Fruit fly (Drosophila melanogaster) whole organism, embryonic: ENCODE data around the gene alpha-Man-Ia.
A peak's percentile ranks its signal among the peaks of the same experiment; 100 is the strongest.

Experiments
- Blimp-1 ChIP-seq: fragments of 200-800 bp; sonication (Bioruptor generic); optimal IDR thresholded peaks from 3 replicates; lab custom pipeline; 2018; ENCODE audit warnings: missing biosample characterization, missing genetic modification characterization, mild to moderate bottlenecking, moderate library complexity, missing genetic modification reagents
- CG11695 ChIP-seq: fragments of 200-800 bp; sonication (Bioruptor generic); IDR thresholded peaks from 3 replicates; pipeline ENCODE4 v1.3.6; 2022; ENCODE audit warnings: missing biosample characterization, missing genetic modification characterization
- CG12104 ChIP-seq: fragments of 200-800 bp; sonication (Bioruptor generic); optimal IDR thresholded peaks from 3 replicates; lab custom pipeline; 2016; ENCODE audit warnings: missing biosample characterization, missing genetic modification characterization
- CG14014 ChIP-seq: fragments of 200-800 bp; sonication (Bioruptor generic); IDR thresholded peaks from 2 replicates; pipeline ENCODE4 v1.3.6; 2022; ENCODE audit warnings: missing biosample characterization, missing genetic modification characterization
- CG15269 ChIP-seq: fragments of 200-800 bp; sonication (Bioruptor generic); optimal IDR thresholded peaks from 2 replicates; lab custom pipeline; 2018; ENCODE audit warnings: missing biosample characterization, mild to moderate bottlenecking, missing genetic modification characterization, moderate library complexity
- CG15479 ChIP-seq: fragments of 200-800 bp; sonication (Bioruptor generic); optimal IDR thresholded peaks from 3 replicates; lab custom pipeline; 2019; ENCODE audit warnings: missing biosample characterization, mild to moderate bottlenecking, missing genetic modification characterization, moderate library complexity
- CG16863 ChIP-seq: fragments of 200-800 bp; sonication (Bioruptor generic); optimal IDR thresholded peaks from 3 replicates; lab custom pipeline; 2016; ENCODE audit warnings: missing biosample characterization, missing genetic modification characterization
- CG17186 ChIP-seq: fragments of 200-800 bp; sonication (Bioruptor generic); optimal IDR thresholded peaks from 3 replicates; lab custom pipeline; 2017; ENCODE audit warnings: missing biosample characterization, missing genetic modification reagents, missing genetic modification characterization
- CG31224 ChIP-seq: fragments of 200-800 bp; sonication (Bioruptor generic); IDR thresholded peaks from 2 replicates; pipeline ENCODE4 v1.3.6; 2022; ENCODE audit warnings: missing biosample characterization, missing genetic modification characterization
- CG3163 ChIP-seq: fragments of 200-800 bp; sonication (Bioruptor generic); optimal IDR thresholded peaks from 3 replicates; lab custom pipeline; 2016; ENCODE audit warnings: missing biosample characterization, missing genetic modification characterization
- CG3281 ChIP-seq: fragments of 200-800 bp; sonication (Bioruptor generic); optimal IDR thresholded peaks from 3 replicates; lab custom pipeline; 2017; ENCODE audit warnings: missing biosample characterization, mild to moderate bottlenecking, missing genetic modification characterization
- CG4282 ChIP-seq: fragments of 200-800 bp; sonication (Bioruptor generic); optimal IDR thresholded peaks from 2 replicates; lab custom pipeline; 2016; ENCODE audit warnings: missing biosample characterization, missing genetic modification characterization
- CG4328 ChIP-seq: fragments of 200-800 bp; sonication (Bioruptor generic); optimal IDR thresholded peaks from 3 replicates; lab custom pipeline; 2017; ENCODE audit warnings: missing biosample characterization, missing genetic modification reagents, missing genetic modification characterization
- CG7963 ChIP-seq: fragments of 200-800 bp; sonication (Bioruptor generic); IDR thresholded peaks from 3 replicates; pipeline ENCODE4 v1.3.6; 2022; ENCODE audit warnings: missing biosample characterization, missing genetic modification characterization; ENCODE audit not compliant: partially characterized antibody
- CG9727 ChIP-seq: fragments of 200-800 bp; sonication (Bioruptor generic); optimal IDR thresholded peaks from 3 replicates; lab custom pipeline; 2017; ENCODE audit warnings: missing biosample characterization, mild to moderate bottlenecking, missing genetic modification characterization
- CG9797 ChIP-seq: fragments of 200-800 bp; sonication (Bioruptor generic); optimal IDR thresholded peaks from 3 replicates; lab custom pipeline; 2018; ENCODE audit warnings: missing biosample characterization, mild to moderate bottlenecking, missing genetic modification characterization
- D ChIP-seq, 2 experiments: fragments of 200-800 bp in 1 of 2; fragments of >200 bp in 1 of 2; sonication (Bioruptor generic) in 1 of 2; optimal IDR thresholded peaks; 2 replicates in 1 of 2; 3 replicates in 1 of 2; lab custom pipeline; 2017; ENCODE audit warnings: mild to moderate bottlenecking in 1 of 2, missing biosample characterization in 1 of 2, missing genetic modification characterization in 1 of 2, missing genetic modification reagents in 1 of 2
- Ets97D ChIP-seq: fragments of 200-800 bp; sonication (Bioruptor generic); optimal IDR thresholded peaks from 3 replicates; lab custom pipeline; 2016; ENCODE audit warnings: missing biosample characterization, missing genetic modification characterization
- H15 ChIP-seq: fragments of 200-800 bp; sonication (Bioruptor generic); IDR thresholded peaks from 3 replicates; pipeline ENCODE4 v1.3.6; 2022; ENCODE audit warnings: missing biosample characterization, missing genetic modification characterization
- HLH3B ChIP-seq: fragments of 200-800 bp; sonication (Bioruptor generic); IDR thresholded peaks from 2 replicates; pipeline ENCODE4 v1.3.6; 2022; ENCODE audit warnings: missing biosample characterization, missing genetic modification characterization
- Hr51 ChIP-seq, 2 experiments: fragments of 200-800 bp; sonication (Bioruptor generic); optimal IDR thresholded peaks; 2 replicates in 1 of 2; 3 replicates in 1 of 2; lab custom pipeline; 2016 to 2018; ENCODE audit warnings: missing biosample characterization in 2 of 2, missing genetic modification characterization in 2 of 2, mild to moderate bottlenecking in 1 of 2, moderate library complexity in 1 of 2
- Med ChIP-seq: fragments of 200-800 bp; sonication (Bioruptor generic); peaks from one replicate; lab custom pipeline; 2016; ENCODE audit warnings: missing biosample characterization, missing genetic modification characterization, mild to moderate bottlenecking, inconsistent platforms, moderate library complexity
- Neu2 ChIP-seq: fragments of 200-800 bp; sonication (Bioruptor generic); optimal IDR thresholded peaks from 3 replicates; lab custom pipeline; 2016; ENCODE audit warnings: missing biosample characterization, missing genetic modification characterization, borderline replicate concordance
- Oli ChIP-seq: fragments of 200-800 bp; sonication (Bioruptor generic); optimal IDR thresholded peaks from 2 replicates; lab custom pipeline; 2018; ENCODE audit warnings: missing biosample characterization, mild to moderate bottlenecking, missing genetic modification characterization, moderate library complexity
- Ptx1 ChIP-seq: fragments of 200-800 bp; sonication (Bioruptor generic); IDR thresholded peaks from 2 replicates; pipeline ENCODE4 v1.3.6; 2022; ENCODE audit warnings: missing biosample characterization, missing genetic modification characterization
- Rx ChIP-seq: fragments of 200-800 bp; sonication (Bioruptor generic); IDR thresholded peaks from 2 replicates; pipeline ENCODE4 v1.3.6; 2022; ENCODE audit warnings: missing biosample characterization, missing genetic modification characterization
- Sox102F ChIP-seq: fragments of 200-800 bp; sonication (Bioruptor generic); optimal IDR thresholded peaks from 2 replicates; lab custom pipeline; 2018; ENCODE audit warnings: missing biosample characterization, mild to moderate bottlenecking, missing genetic modification characterization, moderate library complexity
- aop ChIP-seq: fragments of 200-800 bp; sonication (Bioruptor generic); IDR thresholded peaks from 2 replicates; pipeline ENCODE4 v1.3.6; 2022; ENCODE audit warnings: missing biosample characterization, missing genetic modification characterization
- az2 ChIP-seq: fragments of 200-800 bp; sonication (Bioruptor generic); optimal IDR thresholded peaks from 3 replicates; lab custom pipeline; 2016; ENCODE audit warnings: missing biosample characterization, missing genetic modification characterization
- bsh ChIP-seq, 2 experiments: fragments of 200-800 bp; sonication (Bioruptor generic); optimal IDR thresholded peaks; 2 replicates each; lab custom pipeline; 2017 to 2018; ENCODE audit warnings: mild to moderate bottlenecking in 2 of 2, missing biosample characterization in 2 of 2, missing genetic modification characterization in 2 of 2, moderate library complexity in 1 of 2
- chif ChIP-seq, 2 experiments: fragments of 200-800 bp; sonication (Bioruptor generic); optimal IDR thresholded peaks; 3 replicates each; lab custom pipeline; 2016; ENCODE audit warnings: missing biosample characterization in 2 of 2, missing genetic modification characterization in 2 of 2
- disco-r ChIP-seq: fragments of 200-800 bp; sonication (Bioruptor generic); optimal IDR thresholded peaks from 2 replicates; lab custom pipeline; 2016; ENCODE audit warnings: missing biosample characterization, missing genetic modification characterization
- dmrt11E ChIP-seq: fragments of 200-800 bp; sonication (Bioruptor generic); optimal IDR thresholded peaks from 3 replicates; lab custom pipeline; 2018; ENCODE audit warnings: missing biosample characterization, mild to moderate bottlenecking, missing genetic modification characterization, moderate library complexity
- emc ChIP-seq: fragments of 200-800 bp; sonication (Bioruptor generic); optimal IDR thresholded peaks from 2 replicates; lab custom pipeline; 2016; ENCODE audit warnings: missing biosample characterization, missing genetic modification characterization
- ewg ChIP-seq: fragments of 200-800 bp; sonication (Bioruptor generic); optimal IDR thresholded peaks from 3 replicates; lab custom pipeline; 2017; ENCODE audit warnings: mild to moderate bottlenecking, missing biosample characterization, missing genetic modification reagents, missing genetic modification characterization
- ham ChIP-seq: fragments of 200-800 bp; sonication (Bioruptor generic); IDR thresholded peaks from 2 replicates; pipeline ENCODE4 v1.3.6; 2022; ENCODE audit warnings: missing biosample characterization, missing genetic modification characterization
- hkb ChIP-seq, 2 experiments: fragments of 200-800 bp in 1 of 2; fragments of >200 bp in 1 of 2; sonication (Bioruptor generic) in 1 of 2; IDR thresholded peaks in 1 of 2; optimal IDR thresholded peaks in 1 of 2; 2 replicates each; pipeline versions ENCODE4 v1.3.6 to Lab custom; 2017 to 2022; ENCODE audit warnings: missing biosample characterization in 1 of 2, missing genetic modification characterization in 1 of 2
- jigr1 ChIP-seq: fragments of 200-800 bp; sonication (Bioruptor generic); IDR thresholded peaks from 3 replicates; pipeline ENCODE4 v1.3.6; 2022; ENCODE audit warnings: missing biosample characterization, missing genetic modification characterization
- lola ChIP-seq, 3 experiments: fragments of >200 bp in 2 of 3; fragments of 200-800 bp in 1 of 3; sonication (Bioruptor generic) in 1 of 3; optimal IDR thresholded peaks; 2 replicates each; lab custom pipeline; 2017 to 2019; ENCODE audit warnings: missing biosample characterization in 3 of 3, missing genetic modification characterization in 3 of 3, mild to moderate bottlenecking in 1 of 3, moderate library complexity in 1 of 3
- nerfin-2 ChIP-seq: fragments of 200-800 bp; sonication (Bioruptor generic); IDR thresholded peaks from 2 replicates; pipeline ENCODE4 v1.3.6; 2022; ENCODE audit warnings: missing biosample characterization, missing genetic modification characterization; ENCODE audit not compliant: partially characterized antibody
- org-1 ChIP-seq: fragments of 200-800 bp; sonication (Bioruptor generic); optimal IDR thresholded peaks from 2 replicates; lab custom pipeline; 2017; ENCODE audit warnings: missing biosample characterization, missing genetic modification characterization
- prd ChIP-seq, 3 experiments: fragments of >200 bp in 2 of 3; fragments of 200-800 bp in 1 of 3; sonication (Bioruptor generic) in 1 of 3; optimal IDR thresholded peaks in 2 of 3; IDR thresholded peaks in 1 of 3; 2 replicates in 2 of 3; 3 replicates in 1 of 3; pipeline versions ENCODE4 v1.3.6 to Lab custom; 2017 to 2022; ENCODE audit warnings: missing biosample characterization in 1 of 3, missing genetic modification characterization in 1 of 3
- ttk ChIP-seq: fragments of 200-800 bp; sonication (Bioruptor generic); IDR thresholded peaks from 2 replicates; pipeline ENCODE4 v2.1.2; 2022; ENCODE audit warnings: missing biosample characterization, missing genetic modification characterization

The alpha-Man-Ia gene

dm6 chrX:10364556-10365227 lies 38.9 kb upstream of the alpha-Man-Ia start (continued):
- TF ChIP-seq H15 (GFP tag; lab: Robert Waterston, UW) (0 out of 3 replicates have a peak, but pooled peaks have one; percentile 15), az2 (no peak), dmrt11E (tag; lab: Kevin White, UChicago) (peak; percentile 23), Blimp-1 (GFP tag; lab: Kevin White, UChicago) (peak; percentile 19), Med (GFP tag; lab: Kevin White, UChicago) (peak; percentile 34), Ets97D (no peak)

- TF ChIP-seq CG15479 (GFP tag; lab: Kevin White, UChicago), result no peak
- peak; percentile 21 for TF ChIP-seq ewg (GFP tag; lab: Kevin White, UChicago)
- peak; percentile 5 for TF ChIP-seq CG4328 (GFP tag; lab: Kevin White, UChicago)
- TF ChIP-seq Neu2 (GFP tag; lab: Kevin White, UChicago), result no peak
- TF ChIP-seq ham (GFP tag; lab: Robert Waterston, UW), result no peak
- TF ChIP-seq prd (optimal IDR thresholded peaks at IDR 0.05; lab: Kevin White, UChicago), result no peak
- 0 out of 3 replicates have a peak, but pooled peaks have one; percentile 13 for TF ChIP-seq prd (GFP tag; IDR thresholded peaks at IDR 0.05; lab: Robert Waterston, UW)
- TF ChIP-seq hkb (optimal IDR thresholded peaks at IDR 0.05; lab: Kevin White, UChicago), result no peak
- peak; percentile 31; the same call in 1 of the 2 replicates for TF ChIP-seq hkb (GFP tag; IDR thresholded peaks at IDR 0.05; lab: Robert Waterston, UW)
- no peak for TF ChIP-seq CG9797 (GFP tag; lab: Kevin White, UChicago)
- no peak for TF ChIP-seq CG11695
- TF ChIP-seq Rx (GFP tag; lab: Robert Waterston, UW), result no peak
- TF ChIP-seq CG16863 (GFP tag; lab: Kevin White, UChicago), result peak; percentile 5
- no peak for TF ChIP-seq aop
- TF ChIP-seq Sox102F, result peak; percentile 30
- peak in 1 of 3 experiments; percentile 45 for TF ChIP-seq lola (GFP tag; optimal IDR thresholded peaks at IDR 0.05; lab: Kevin White, UChicago)
- TF ChIP-seq CG7963 (GFP tag; lab: Robert Waterston, UW), result no peak
- peak; percentile 2 to 7 for TF ChIP-seq chif (GFP tag; optimal IDR thresholded peaks at IDR 0.05; lab: Kevin White, UChicago)
- TF ChIP-seq CG14014 (GFP tag; lab: Robert Waterston, UW), result no peak
- 0 out of 3 replicates have a peak, but pooled peaks have one; percentile 27 for TF ChIP-seq jigr1 (GFP tag; lab: Robert Waterston, UW)
- peak; percentile 2 for TF ChIP-seq CG3163 (GFP tag; lab: Kevin White, UChicago)
- TF ChIP-seq CG4282 (GFP tag; lab: Kevin White, UChicago), result no peak
- TF ChIP-seq D (optimal IDR thresholded peaks at IDR 0.05; lab: Kevin White, UChicago), result no peak
- peak; percentile 27 for TF ChIP-seq D (GFP tag; optimal IDR thresholded peaks at IDR 0.05; lab: Kevin White, UChicago)
- no peak for TF ChIP-seq ttk
- 0 out of 2 replicates have a peak, but pooled peaks have one; percentile 30 for TF ChIP-seq Ptx1
- TF ChIP-seq Hr51 (GFP tag; optimal IDR thresholded peaks at IDR 0.05; lab: Kevin White, UChicago), result peak in 1 of 2 experiments; percentile 27
- TF ChIP-seq CG12104 (GFP tag; lab: Kevin White, UChicago), result peak; percentile 44
- TF ChIP-seq nerfin-2 (GFP tag; lab: Robert Waterston, UW), result no peak
- TF ChIP-seq disco-r (GFP tag; lab: Kevin White, UChicago), result peak; percentile 36
- no peak for TF ChIP-seq CG31224 (GFP tag; lab: Robert Waterston, UW)
- TF ChIP-seq CG3281 (GFP tag; lab: Kevin White, UChicago), result peak; percentile 13
- TF ChIP-seq CG15269 (tag; lab: Kevin White, UChicago), result peak; percentile 11
- peak; percentile 24 for TF ChIP-seq org-1 (GFP tag; lab: Kevin White, UChicago)
- TF ChIP-seq HLH3B, result no peak
- no peak for TF ChIP-seq CG17186 (GFP tag; lab: Kevin White, UChicago)
- peak; percentile 53 for TF ChIP-seq Oli (tag; lab: Kevin White, UChicago)
- TF ChIP-seq CG9727, result peak; percentile 60
- TF ChIP-seq emc (GFP tag; lab: Kevin White, UChicago), result no peak
- peak in 1 of 2 experiments; percentile 38 for TF ChIP-seq bsh (GFP tag; optimal IDR thresholded peaks at IDR 0.05; lab: Kevin White, UChicago)
Measured at dm6 chrX:10362557-10363366, 37.0 kb upstream of the alpha-Man-Ia start.
